Comparison of ENCODE assay signal across 4 fruit fly cellular contexts in genomic region chr3L:1967452-1968310, dm6.
A peak's percentile ranks its signal among the peaks of the same experiment; 100 is the strongest.
TF ChIP-seq lines count a peak whose summit lies in the region.

No protein-coding gene starts in this region.

- TF ChIP-seq CTCF in whole organism, embryonic (GFP tag; optimal IDR thresholded peaks at IDR 0.05; lab: Kevin White, UChicago) = no peak

TF ChIP-seq in whole organism, adult, 20 proteins besides CTCF, POLR2A, EP300 and RAD21:
- TF ChIP-seq CG7045 (GFP tag; optimal IDR thresholded peaks at IDR 0.05; lab: Kevin White, UChicago) (peak; percentile 41), pad (GFP tag; optimal IDR thresholded peaks at IDR 0.05; lab: Kevin White, UChicago) (peak; percentile 28), bab1 (GFP tag; optimal IDR thresholded peaks at IDR 0.05; lab: Kevin White, UChicago) (peak; percentile 59), CG7101 (tag; optimal IDR thresholded peaks at IDR 0.05; lab: Kevin White, UChicago) (peak; percentile 63), cic (GFP tag; optimal IDR thresholded peaks at IDR 0.05; lab: Kevin White, UChicago) (peak; percentile 72), cnc (optimal IDR thresholded peaks at IDR 0.05; lab: Kevin White, UChicago) (peak in 1 of 2 experiments; percentile 58), CG11617 (GFP tag; optimal IDR thresholded peaks at IDR 0.05; lab: Kevin White, UChicago) (no peak), CG12768 (GFP tag; optimal IDR thresholded peaks at IDR 0.05; lab: Kevin White, UChicago) (peak; percentile 47), CG33017 (tag; optimal IDR thresholded peaks at IDR 0.05; lab: Kevin White, UChicago) (peak; percentile 60), ovo (GFP tag; optimal IDR thresholded peaks at IDR 0.05; lab: Kevin White, UChicago) (peak; percentile 15), Clk (GFP tag; optimal IDR thresholded peaks at IDR 0.05; lab: Kevin White, UChicago) (peak; percentile 49), Mnt (GFP tag; optimal IDR thresholded peaks at IDR 0.05; lab: Kevin White, UChicago) (peak; percentile 73), CG14711 (tag; optimal IDR thresholded peaks at IDR 0.05; lab: Kevin White, UChicago) (no peak), toe (GFP tag; optimal IDR thresholded peaks at IDR 0.05; lab: Kevin White, UChicago) (no peak), Crg-1 (GFP tag; optimal IDR thresholded peaks at IDR 0.05; lab: Kevin White, UChicago) (peak; percentile 15), kay (GFP tag; lab: Kevin White, UChicago; ENCODE audit: borderline replicate concordance) (no peak), CG1620 (GFP tag; optimal IDR thresholded peaks at IDR 0.05; lab: Kevin White, UChicago) (peak; percentile 17), CG5204 (GFP tag; optimal IDR thresholded peaks at IDR 0.05; lab: Kevin White, UChicago) (no peak), tj (GFP tag; optimal IDR thresholded peaks at IDR 0.05; lab: Kevin White, UChicago) (peak; percentile 28), Hr96 (GFP tag; optimal IDR thresholded peaks at IDR 0.05; lab: Kevin White, UChicago) (no peak)
TF ChIP-seq in whole organism, adult: peak in this region for 14.

TF ChIP-seq in whole organism, embryonic, 481 proteins besides CTCF, POLR2A, EP300 and RAD21 (continues in another document):
- TF ChIP-seq unc-4 (GFP tag; IDR thresholded peaks at IDR 0.05; lab: Robert Waterston, UW; ENCODE audit: partially characterized antibody) (0 out of 2 replicates have a peak, but pooled peaks have one; percentile 21), Deaf1 (tag; optimal IDR thresholded peaks at IDR 0.05; lab: Kevin White, UChicago) (peak; percentile 93), esg (GFP tag; conservative IDR thresholded peaks at IDR 0.05; lab: Robert Waterston, UW) (no peak), Atf6 (GFP tag; IDR thresholded peaks at IDR 0.05; lab: Robert Waterston, UW) (0 out of 2 replicates have a peak, but pooled peaks have one; percentile 21), lbe (GFP tag; optimal IDR thresholded peaks at IDR 0.05; lab: Kevin White, UChicago) (peak; percentile 11), Hey (tag; optimal IDR thresholded peaks at IDR 0.05; lab: Kevin White, UChicago) (peak; percentile 29), CG14441 (GFP tag; IDR thresholded peaks at IDR 0.05; lab: Robert Waterston, UW) (no peak), Nf-YC (tag; optimal IDR thresholded peaks at IDR 0.05; lab: Kevin White, UChicago) (peak; percentile 64), Doc2 (GFP tag; IDR thresholded peaks at IDR 0.05; lab: Robert Waterston, UW) (no peak), CG16779 (GFP tag; IDR thresholded peaks at IDR 0.05; lab: Robert Waterston, UW) (no peak), usp (GFP tag; optimal IDR thresholded peaks at IDR 0.05; lab: Kevin White, UChicago) (no peak), CG10209 (GFP tag; optimal IDR thresholded peaks at IDR 0.05; lab: Kevin White, UChicago) (no peak), CG17385 (GFP tag; optimal IDR thresholded peaks at IDR 0.05; lab: Kevin White, UChicago) (peak; percentile 78), mirr (GFP tag; optimal IDR thresholded peaks at IDR 0.05; lab: Kevin White, UChicago) (peak; percentile 67), Chrac-16 (GFP tag; optimal IDR thresholded peaks at IDR 0.05; lab: Kevin White, UChicago) (no peak), odd (GFP tag; optimal IDR thresholded peaks at IDR 0.05; lab: Kevin White, UChicago) (peak; percentile 37), CG8281 (tag; optimal IDR thresholded peaks at IDR 0.05; lab: Kevin White, UChicago) (no peak), Hand (GFP tag; optimal IDR thresholded peaks at IDR 0.05; lab: Kevin White, UChicago) (peak; percentile 6), sug (tag; optimal IDR thresholded peaks at IDR 0.05; lab: Kevin White, UChicago) (peak; percentile 94), croc (GFP tag; conservative IDR thresholded peaks at IDR 0.05; lab: Robert Waterston, UW) (no peak), CG7987 (GFP tag; optimal IDR thresholded peaks at IDR 0.05; lab: Kevin White, UChicago) (peak; percentile 74), chinmo (GFP tag; IDR thresholded peaks at IDR 0.05; lab: Robert Waterston, UW; ENCODE audit: partially characterized antibody) (0 out of 4 replicates have a peak, but pooled peaks have one; percentile 81), cwo (GFP tag; optimal IDR thresholded peaks at IDR 0.05; lab: Kevin White, UChicago) (peak; percentile 71)

TF ChIP-seq in whole organism, prepupa, 60 proteins besides CTCF, POLR2A, EP300 and RAD21 (continues in another document):
- no peak for TF ChIP-seq Hr39 (GFP tag; optimal IDR thresholded peaks at IDR 0.05; lab: Kevin White, UChicago)
- no peak for TF ChIP-seq topi (GFP tag; optimal IDR thresholded peaks at IDR 0.05; lab: Kevin White, UChicago)
- TF ChIP-seq CG11762 (GFP tag; optimal IDR thresholded peaks at IDR 0.05; lab: Kevin White, UChicago; ENCODE audit: insufficient read depth) = no peak
- TF ChIP-seq CG6792 (GFP tag; optimal IDR thresholded peaks at IDR 0.05; lab: Kevin White, UChicago) = no peak
- TF ChIP-seq CG6163 (GFP tag; IDR thresholded peaks at IDR 0.05; lab: Robert Waterston, UW) = no peak
- no peak for TF ChIP-seq CG4318 (GFP tag; optimal IDR thresholded peaks at IDR 0.05; lab: Kevin White, UChicago)
- no peak for TF ChIP-seq OdsH (GFP tag; optimal IDR thresholded peaks at IDR 0.05; lab: Kevin White, UChicago)
- TF ChIP-seq Eip78C (GFP tag; lab: Kevin White, UChicago) = peak; percentile 27
- TF ChIP-seq svp (GFP tag; lab: Kevin White, UChicago) = peak; percentile 95
- no peak for TF ChIP-seq CG32006 (GFP tag; optimal IDR thresholded peaks at IDR 0.05; lab: Kevin White, UChicago)
- no peak for TF ChIP-seq CG1621 (tag; optimal IDR thresholded peaks at IDR 0.05; lab: Kevin White, UChicago)
- no peak for TF ChIP-seq Eip93F (GFP tag; optimal IDR thresholded peaks at IDR 0.05; lab: Kevin White, UChicago)
- TF ChIP-seq CG10631 (GFP tag; optimal IDR thresholded peaks at IDR 0.05; lab: Kevin White, UChicago) = no peak
- TF ChIP-seq CG31627 (GFP tag; optimal IDR thresholded peaks at IDR 0.05; lab: Kevin White, UChicago) = no peak
- TF ChIP-seq cyc (GFP tag; optimal IDR thresholded peaks at IDR 0.05; lab: Kevin White, UChicago) = no peak
- no peak for TF ChIP-seq Sox14 (GFP tag; optimal IDR thresholded peaks at IDR 0.05; lab: Kevin White, UChicago)
- no peak for TF ChIP-seq CG6808 (GFP tag; optimal IDR thresholded peaks at IDR 0.05; lab: Kevin White, UChicago)
- no peak for TF ChIP-seq CG3919 (GFP tag; optimal IDR thresholded peaks at IDR 0.05; lab: Kevin White, UChicago)
- TF ChIP-seq Lpt (GFP tag; optimal IDR thresholded peaks at IDR 0.05; lab: Kevin White, UChicago) = no peak
- TF ChIP-seq dsx (GFP tag; optimal IDR thresholded peaks at IDR 0.05; lab: Kevin White, UChicago; ENCODE audit: poor library complexity, severe bottlenecking) = no peak
- no peak for TF ChIP-seq fd85E (GFP tag; optimal IDR thresholded peaks at IDR 0.05; lab: Kevin White, UChicago)
- TF ChIP-seq Smox (GFP tag; optimal IDR thresholded peaks at IDR 0.05; lab: Kevin White, UChicago) = no peak
- no peak for TF ChIP-seq CG11294 (GFP tag; IDR thresholded peaks at IDR 0.05; lab: Robert Waterston, UW)
- peak; percentile 47 for TF ChIP-seq CG6854 (GFP tag; optimal IDR thresholded peaks at IDR 0.05; lab: Kevin White, UChicago)
- no peak for TF ChIP-seq CG34406 (GFP tag; optimal IDR thresholded peaks at IDR 0.05; lab: Kevin White, UChicago)
- TF ChIP-seq Gug (GFP tag; IDR thresholded peaks at IDR 0.05; lab: Robert Waterston, UW) = no peak
- TF ChIP-seq CG3032 (tag; optimal IDR thresholded peaks at IDR 0.05; lab: Kevin White, UChicago) = no peak
- no peak for TF ChIP-seq acj6 (GFP tag; optimal IDR thresholded peaks at IDR 0.05; lab: Kevin White, UChicago)

TF ChIP-seq in whole organism, wandering third instar larva, 38 proteins besides CTCF, POLR2A, EP300 and RAD21:
- TF ChIP-seq rgr (GFP tag; optimal IDR thresholded peaks at IDR 0.05; lab: Kevin White, UChicago) = peak; percentile 44
- no peak for TF ChIP-seq sage (GFP tag; optimal IDR thresholded peaks at IDR 0.05; lab: Kevin White, UChicago)
- TF ChIP-seq N (GFP tag; optimal IDR thresholded peaks at IDR 0.05; lab: Kevin White, UChicago) = no peak
- peak; percentile 19 for TF ChIP-seq Hr83 (GFP tag; optimal IDR thresholded peaks at IDR 0.05; lab: Kevin White, UChicago; ENCODE audit: poor library complexity, severe bottlenecking)
- no peak for TF ChIP-seq CG32264 (GFP tag; optimal IDR thresholded peaks at IDR 0.05; lab: Kevin White, UChicago)
- no peak for TF ChIP-seq Rel (GFP tag; optimal IDR thresholded peaks at IDR 0.05; lab: Kevin White, UChicago)
- peak; percentile 82 for TF ChIP-seq Rel (tag; optimal IDR thresholded peaks at IDR 0.05; lab: Kevin White, UChicago)
- peak; percentile 84 for TF ChIP-seq br (GFP tag; optimal IDR thresholded peaks at IDR 0.05; lab: Kevin White, UChicago)
- peak; percentile 13 for TF ChIP-seq HLH106 (tag; optimal IDR thresholded peaks at IDR 0.05; lab: Kevin White, UChicago)
- TF ChIP-seq CG9705 (GFP tag; optimal IDR thresholded peaks at IDR 0.05; lab: Kevin White, UChicago) = no peak
- TF ChIP-seq dsf (GFP tag; optimal IDR thresholded peaks at IDR 0.05; lab: Kevin White, UChicago; ENCODE audit: borderline replicate concordance) = no peak
- TF ChIP-seq tai (GFP tag; optimal IDR thresholded peaks at IDR 0.05; lab: Kevin White, UChicago) = no peak
- peak; percentile 12 for TF ChIP-seq Sp1 (GFP tag; optimal IDR thresholded peaks at IDR 0.05; lab: Kevin White, UChicago)
- TF ChIP-seq h (GFP tag; optimal IDR thresholded peaks at IDR 0.05; lab: Kevin White, UChicago) = peak; percentile 43
- peak; percentile 40 for TF ChIP-seq Dif (GFP tag; optimal IDR thresholded peaks at IDR 0.05; lab: Kevin White, UChicago; ENCODE audit: partially characterized antibody)
